Worm (Caenorhabditis elegans) whole organism, mixed stage, embryonic: Measurements from ENCODE around the gene srx-93.

Experiments used
- blmp-1 ChIP-seq: fragments of 150-350 bp; optimal IDR thresholded peaks from 2 replicates; lab custom pipeline; 2014; ENCODE audit warnings: missing biosample characterization, missing genetic modification characterization
- ceh-83 ChIP-seq: fragments of 200-800 bp; sonication (Bioruptor generic); optimal IDR thresholded peaks from 2 replicates; lab custom pipeline; 2018; ENCODE audit warnings: mild to moderate bottlenecking, missing genetic modification characterization, missing compliant biosample characterization
- lin-32 ChIP-seq: fragments of 200-800 bp; sonication (Bioruptor generic); optimal IDR thresholded peaks from 2 replicates; lab custom pipeline; 2018; ENCODE audit warnings: mild to moderate bottlenecking, missing genetic modification characterization, missing compliant biosample characterization
- lsy-2 ChIP-seq: fragments of 150-350 bp; optimal IDR thresholded peaks from 2 replicates; lab custom pipeline; 2014; ENCODE audit warnings: missing biosample characterization, missing genetic modification characterization
- unc-62 ChIP-seq: fragments of 150-350 bp; optimal IDR thresholded peaks from 2 replicates; lab custom pipeline; 2014; ENCODE audit warnings: missing biosample characterization, missing genetic modification reagents, missing genetic modification characterization

DNA sequence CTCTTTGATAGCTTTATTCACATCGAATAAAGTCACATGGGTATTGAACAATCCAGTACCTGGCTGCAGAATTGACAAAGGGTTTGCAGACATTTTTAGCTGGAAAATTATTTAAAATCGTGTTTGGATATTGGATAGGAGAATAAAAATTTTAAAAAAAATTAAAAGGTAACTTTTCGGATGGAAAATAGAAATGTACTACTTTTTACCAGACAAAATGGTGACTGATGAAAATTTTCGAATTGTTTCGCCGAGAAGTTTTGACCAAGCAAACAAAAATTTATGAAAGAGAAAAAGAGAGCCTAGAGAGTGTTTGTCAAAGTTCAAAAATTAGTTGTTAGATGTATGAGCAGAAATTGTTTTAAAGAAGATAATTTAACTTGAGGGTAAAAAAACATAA, 27.4 kb upstream of the srx-93 start, which contains the start of gene F59B1.10:
- TF ChIP-seq ceh-83 (GFP tag; lab: Kevin White, UChicago), result no peak
- TF ChIP-seq unc-62 (GFP tag; lab: Kevin White, UChicago), result no peak
- TF ChIP-seq blmp-1 (tag; lab: Kevin White, UChicago), result no peak
- no peak for TF ChIP-seq lin-32 (GFP tag; lab: Kevin White, UChicago)
- TF ChIP-seq lsy-2 (tag; lab: Kevin White, UChicago), result no peak
